Worm (Caenorhabditis elegans) whole organism, early embryonic: Measurements from ENCODE around the gene C53A5.16.

Experiments used
- B0310.2 ChIP-seq: sonication (generic microtip); optimal IDR thresholded peaks from 2 replicates; lab custom pipeline; 2016; ENCODE audit warnings: mild to moderate bottlenecking, missing genetic modification characterization, missing compliant biosample characterization
- F13C5.2 ChIP-seq: sonication (generic microtip); optimal IDR thresholded peaks from 2 replicates; lab custom pipeline; 2017; ENCODE audit warnings: mild to moderate bottlenecking, missing genetic modification characterization, inconsistent platforms, missing compliant biosample characterization
- aly-1 ChIP-seq: sonication (generic microtip); optimal IDR thresholded peaks from 2 replicates; lab custom pipeline; 2016; ENCODE audit warnings: missing genetic modification characterization, missing compliant biosample characterization
- ama-1 ChIP-seq: fragments of 150-350 bp; optimal IDR thresholded peaks from 2 replicates; lab custom pipeline; 2014
- ceh-13 ChIP-seq: fragments of 200-800 bp; sonication (Bioruptor generic); optimal IDR thresholded peaks from 2 replicates; lab custom pipeline; 2018; ENCODE audit warnings: mild to moderate bottlenecking, missing genetic modification characterization, missing compliant biosample characterization
- ceh-36 ChIP-seq: sonication (generic microtip); optimal IDR thresholded peaks from 2 replicates; lab custom pipeline; 2016; ENCODE audit warnings: missing genetic modification characterization, inconsistent platforms, missing compliant biosample characterization
- ets-7 ChIP-seq: sonication (generic microtip); optimal IDR thresholded peaks from 2 replicates; lab custom pipeline; 2016; ENCODE audit warnings: missing genotype, missing genetic modification characterization, missing compliant biosample characterization
- flt-1 ChIP-seq: fragments of 200-800 bp; sonication (Bioruptor generic); IDR thresholded peaks from 2 replicates; pipeline ENCODE4 v1.3.6; 2022; ENCODE audit warnings: missing genetic modification characterization, missing compliant biosample characterization
- hmbx-1 ChIP-seq: sonication (generic microtip); optimal IDR thresholded peaks from 2 replicates; lab custom pipeline; 2016; ENCODE audit warnings: mild to moderate bottlenecking, missing genetic modification characterization, missing compliant biosample characterization
- hmg-4 ChIP-seq: fragments of 200-800 bp; sonication (Bioruptor generic); optimal IDR thresholded peaks from 2 replicates; lab custom pipeline; 2018; ENCODE audit warnings: mild to moderate bottlenecking, missing genetic modification characterization, missing compliant biosample characterization
- hnd-1 ChIP-seq: sonication (generic microtip); optimal IDR thresholded peaks from 2 replicates; lab custom pipeline; 2016; ENCODE audit warnings: missing genetic modification characterization, missing compliant biosample characterization
- pes-1 ChIP-seq: fragments of 200-800 bp; sonication (Bioruptor generic); IDR thresholded peaks from 2 replicates; pipeline ENCODE4 v1.3.6; 2022; ENCODE audit warnings: missing genetic modification reagents, missing genetic modification characterization, missing compliant biosample characterization
- scrt-1 ChIP-seq: fragments of 200-800 bp; sonication (Bioruptor generic); IDR thresholded peaks from 2 replicates; pipeline ENCODE4 v1.3.6; 2022; ENCODE audit warnings: missing genetic modification characterization, missing compliant biosample characterization
- sea-1 ChIP-seq: fragments of 200-800 bp; sonication (Bioruptor generic); conservative IDR thresholded peaks from 2 replicates; pipeline ENCODE4 v1.3.6; 2022; ENCODE audit warnings: missing genetic modification characterization, missing compliant biosample characterization
- tbx-11 ChIP-seq: fragments of 200-800 bp; sonication (Bioruptor generic); IDR thresholded peaks from 2 replicates; pipeline ENCODE4 v1.3.6; 2022; ENCODE audit warnings: missing genetic modification characterization, missing compliant biosample characterization
- tbx-37 ChIP-seq: fragments of 200-800 bp; sonication (Bioruptor generic); conservative IDR thresholded peaks from 2 replicates; pipeline ENCODE4 v1.3.6; 2022; ENCODE audit warnings: missing genetic modification reagents, missing genetic modification characterization, missing compliant biosample characterization
- tra-4 ChIP-seq: sonication (generic microtip); optimal IDR thresholded peaks from 2 replicates; lab custom pipeline; 2017; ENCODE audit warnings: missing genetic modification characterization, missing compliant biosample characterization

Gene C53A5.16

DNA sequence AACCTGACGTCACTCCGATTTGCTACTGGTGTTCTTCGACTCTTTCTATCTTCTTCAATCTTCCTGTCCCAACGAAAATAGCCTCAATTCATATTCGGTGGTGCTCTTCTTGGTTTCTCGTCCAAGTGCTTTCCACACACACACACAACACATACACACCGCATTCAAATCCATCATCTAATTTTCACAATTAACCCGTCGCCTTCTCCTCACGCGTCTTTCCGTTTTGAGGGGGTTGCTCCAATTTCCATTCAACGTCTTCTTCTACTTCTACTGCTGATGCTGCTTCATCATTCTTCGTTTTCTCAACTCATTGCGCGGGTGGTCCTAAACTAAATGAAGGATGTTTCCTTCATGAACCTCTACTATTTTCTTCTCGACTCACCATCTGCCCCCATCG, 31.3 kb downstream of the C53A5.16 start:
- no peak for TF ChIP-seq B0310.2 (tag; lab: Kevin White, UChicago)
- peak; percentile 25 for TF ChIP-seq F13C5.2 (tag; lab: Kevin White, UChicago)
- no peak for TF ChIP-seq tbx-11
- no peak for TF ChIP-seq tbx-37 (GFP tag; lab: Robert Waterston, UW)

DNA sequence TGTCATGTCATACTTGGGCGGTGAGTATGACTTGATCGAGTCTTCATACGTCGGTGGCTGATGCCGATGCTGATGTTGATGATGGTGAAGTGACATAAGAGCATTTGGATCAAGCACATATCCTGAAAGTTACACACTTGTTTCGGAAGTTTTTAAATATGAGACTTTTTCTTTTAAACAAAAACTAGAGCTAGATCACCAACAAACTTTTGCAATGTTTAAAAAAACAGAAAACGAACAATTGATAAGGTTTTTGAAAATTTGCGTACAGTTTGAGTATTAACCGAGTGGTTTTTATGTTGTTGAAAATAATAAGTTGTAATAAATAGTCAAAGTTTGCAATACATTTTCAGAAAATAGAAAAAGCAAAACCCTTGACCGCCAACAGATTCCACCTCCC, 37.8 kb downstream of the C53A5.16 start, which contains the start of gene R02D5.4:
Gene R02D5.4, minus strand, starts transcription at position 101 of the 400 bp plus-strand sequence.
- TF ChIP-seq ets-7: no peak
- TF ChIP-seq hnd-1 (tag; lab: Kevin White, UChicago): no peak
- TF ChIP-seq tra-4 (tag; lab: Kevin White, UChicago): no peak
- no peak for TF ChIP-seq tbx-11

DNA sequence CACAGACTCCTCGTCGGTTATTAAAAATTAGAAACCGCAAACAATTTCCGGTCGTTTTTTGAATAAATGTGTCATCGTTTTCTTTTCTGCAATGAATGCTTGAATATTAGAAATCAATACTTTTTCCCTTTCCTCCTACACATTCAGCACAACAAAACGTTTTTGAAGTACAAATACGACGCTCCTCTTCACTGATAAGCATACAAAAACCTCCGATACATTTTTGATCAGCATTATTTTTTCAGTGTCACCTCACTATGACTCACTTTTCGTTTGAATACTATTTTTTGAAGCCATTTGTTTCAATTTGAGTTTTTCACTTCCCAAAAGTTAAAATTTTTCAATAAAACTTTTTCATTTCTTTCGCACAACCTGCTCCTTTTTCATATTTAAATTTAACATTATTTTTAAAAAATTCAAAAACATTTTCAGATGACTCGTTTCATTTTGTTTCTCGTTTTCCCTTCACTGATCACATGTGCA, 39.6 kb downstream of the C53A5.16 start, which contains the start of gene R02D5.3:
Gene R02D5.3, plus strand, starts transcription at position 433 of the 483 bp plus-strand sequence.
- TF ChIP-seq tra-4 (tag; lab: Kevin White, UChicago) (no peak), pes-1 (no peak), ceh-36 (tag; lab: Kevin White, UChicago) (no peak), hmg-4 (no peak), tbx-11 (no peak), ama-1 (lab: Kevin White, UChicago) (no peak), F13C5.2 (tag; lab: Kevin White, UChicago) (no peak), flt-1 (GFP tag; lab: Robert Waterston, UW) (no peak), ceh-13 (GFP tag; lab: Kevin White, UChicago) (no peak), scrt-1 (no peak)

DNA sequence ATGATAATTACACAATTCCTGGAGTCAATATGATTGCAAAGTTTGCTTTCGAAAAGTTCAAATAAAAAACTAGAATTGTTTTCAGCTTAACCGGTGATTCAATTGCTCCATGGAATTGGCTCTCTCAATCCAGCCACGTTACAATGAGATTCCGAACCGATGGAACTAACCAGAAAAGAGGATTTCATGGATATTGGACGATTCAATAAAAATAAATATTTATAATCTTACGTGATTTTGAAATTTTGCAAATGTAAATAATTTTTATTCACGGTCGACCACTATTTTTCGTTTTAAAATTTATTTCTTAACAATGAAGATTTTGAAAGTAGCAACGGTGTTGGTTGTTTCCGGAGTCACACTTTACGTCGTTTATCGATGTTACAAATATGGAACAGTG, 40.4 kb downstream of the C53A5.16 start, which contains the start of gene R02D5.10:
Gene R02D5.10, plus strand, starts transcription at position 301 of the 400 bp plus-strand sequence.
- TF ChIP-seq ceh-13 (GFP tag; lab: Kevin White, UChicago): no peak
- TF ChIP-seq F13C5.2 (tag; lab: Kevin White, UChicago): no peak
- TF ChIP-seq ama-1 (lab: Kevin White, UChicago): no peak
- no peak for TF ChIP-seq B0310.2 (tag; lab: Kevin White, UChicago)
- TF ChIP-seq tbx-11: no peak
- TF ChIP-seq ets-7: no peak
- TF ChIP-seq aly-1 (tag; lab: Kevin White, UChicago): no peak
- TF ChIP-seq pes-1: no peak
- no peak for TF ChIP-seq scrt-1
- no peak for TF ChIP-seq hmbx-1 (tag; lab: Kevin White, UChicago)
- TF ChIP-seq hnd-1 (tag; lab: Kevin White, UChicago): no peak

DNA sequence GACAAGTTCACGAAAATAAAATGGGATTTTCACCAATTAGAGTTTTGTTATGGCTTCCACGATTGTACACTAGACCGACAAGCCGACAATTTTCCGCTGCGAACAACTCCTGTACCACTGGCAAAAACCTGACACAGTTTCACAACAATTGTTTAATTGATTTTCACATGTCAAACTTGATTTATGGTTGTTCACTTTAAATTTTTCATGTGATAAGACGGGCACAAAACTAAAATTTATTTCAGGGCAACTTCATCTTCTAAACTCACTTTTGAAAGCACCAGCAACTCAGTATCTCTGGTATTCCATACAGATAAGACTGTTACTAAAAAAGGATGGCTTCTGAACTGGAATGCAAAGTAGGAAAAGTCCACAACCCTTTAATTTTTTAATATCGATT, 41.0 kb downstream of the C53A5.16 start, which contains the start of gene R02D5.7:
Gene R02D5.7, minus strand, starts transcription at position 101 of the 400 bp plus-strand sequence.
- no peak for TF ChIP-seq ets-7
- TF ChIP-seq hmbx-1 (tag; lab: Kevin White, UChicago): no peak
- TF ChIP-seq tra-4 (tag; lab: Kevin White, UChicago): no peak
- no peak for TF ChIP-seq hmg-4
- TF ChIP-seq ceh-36 (tag; lab: Kevin White, UChicago): no peak
- TF ChIP-seq B0310.2 (tag; lab: Kevin White, UChicago): no peak
- no peak for TF ChIP-seq pes-1
- no peak for TF ChIP-seq sea-1 (GFP tag; lab: Robert Waterston, UW)
- no peak for TF ChIP-seq tbx-37 (GFP tag; lab: Robert Waterston, UW)
- TF ChIP-seq aly-1 (tag; lab: Kevin White, UChicago): no peak
- TF ChIP-seq flt-1 (GFP tag; lab: Robert Waterston, UW): no peak
- TF ChIP-seq F13C5.2 (tag; lab: Kevin White, UChicago): no peak
- no peak for TF ChIP-seq hnd-1 (tag; lab: Kevin White, UChicago)
- no peak for TF ChIP-seq scrt-1
- no peak for TF ChIP-seq tbx-11
- no peak for TF ChIP-seq ceh-13 (GFP tag; lab: Kevin White, UChicago)
- TF ChIP-seq ama-1 (lab: Kevin White, UChicago): no peak

DNA sequence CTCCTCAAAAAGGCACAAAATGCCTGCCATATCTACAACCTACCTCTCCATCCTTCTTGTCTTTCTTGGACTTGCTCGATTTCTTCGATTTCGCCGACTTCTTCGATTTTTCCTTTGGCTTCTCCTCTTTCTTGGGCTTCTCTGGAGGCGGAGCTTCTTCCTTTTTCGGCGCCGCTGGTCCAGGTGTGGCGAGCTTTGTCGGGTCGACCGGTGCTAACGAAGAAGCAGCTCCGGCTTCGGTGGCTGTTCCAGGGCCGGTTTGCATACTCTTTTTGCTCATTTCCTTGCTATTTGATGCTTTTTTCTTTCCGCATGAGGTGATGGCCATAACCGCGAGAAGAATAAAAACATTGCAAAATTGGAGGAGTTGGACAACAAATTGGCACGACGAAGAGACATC, 41.9 kb downstream of the C53A5.16 start:
- TF ChIP-seq hmg-4 (no peak), tbx-11 (no peak), B0310.2 (tag; lab: Kevin White, UChicago) (no peak)

DNA sequence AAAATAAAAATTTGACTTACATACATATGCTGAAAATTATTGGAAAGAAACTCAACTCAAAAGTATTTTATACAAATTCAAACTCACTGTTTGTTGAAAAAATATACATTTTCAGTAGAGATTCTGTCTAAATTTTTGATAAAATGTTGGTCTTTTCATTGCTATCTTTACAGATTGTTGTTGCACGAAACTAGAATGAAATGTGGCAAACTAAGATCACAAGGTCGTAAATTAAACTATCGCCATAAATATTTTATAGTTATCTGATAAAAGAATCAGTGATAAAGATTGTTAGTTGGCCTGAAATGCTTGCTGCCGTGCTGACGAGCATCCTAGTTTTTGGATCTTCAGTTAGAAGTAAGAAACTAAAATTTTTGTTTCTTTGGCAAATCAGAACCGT, 43.4 kb downstream of the C53A5.16 start, which contains the start of gene clec-55:
Gene clec-55, plus strand, starts transcription at position 301 of the 400 bp plus-strand sequence.
- TF ChIP-seq hnd-1 (tag; lab: Kevin White, UChicago): no peak
- no peak for TF ChIP-seq tra-4 (tag; lab: Kevin White, UChicago)
- TF ChIP-seq F13C5.2 (tag; lab: Kevin White, UChicago): no peak
- no peak for TF ChIP-seq hmg-4
- TF ChIP-seq tbx-11: no peak
- no peak for TF ChIP-seq B0310.2 (tag; lab: Kevin White, UChicago)
- TF ChIP-seq ama-1 (lab: Kevin White, UChicago): no peak
- TF ChIP-seq ceh-36 (tag; lab: Kevin White, UChicago): no peak
- no peak for TF ChIP-seq aly-1 (tag; lab: Kevin White, UChicago)
- TF ChIP-seq hmbx-1 (tag; lab: Kevin White, UChicago): no peak
- no peak for TF ChIP-seq ceh-13 (GFP tag; lab: Kevin White, UChicago)
- no peak for TF ChIP-seq pes-1
- no peak for TF ChIP-seq scrt-1
- no peak for TF ChIP-seq tbx-37 (GFP tag; lab: Robert Waterston, UW)
- TF ChIP-seq ets-7: no peak
- no peak for TF ChIP-seq flt-1 (GFP tag; lab: Robert Waterston, UW)
- TF ChIP-seq sea-1 (GFP tag; lab: Robert Waterston, UW): no peak

DNA sequence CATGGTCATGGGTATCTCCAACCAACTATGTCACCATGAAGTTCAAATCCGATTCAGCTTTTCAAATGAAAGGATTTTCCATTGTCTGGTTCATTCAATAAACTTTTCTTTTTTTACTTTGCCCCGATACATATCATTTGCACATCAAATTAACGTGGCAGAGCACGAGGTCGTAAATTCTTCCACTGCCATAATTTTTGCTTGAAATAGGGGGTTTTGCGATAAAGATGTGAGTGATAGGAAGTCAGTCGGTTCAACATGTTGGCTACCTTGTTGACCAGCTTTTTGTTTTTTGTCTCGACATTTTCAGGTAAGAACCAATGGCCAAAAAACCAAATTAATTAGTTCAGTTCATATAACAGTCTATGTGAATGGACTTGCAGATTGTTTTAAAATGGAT, 45.7 kb downstream of the C53A5.16 start, which contains the start of gene clec-54:
Gene clec-54, plus strand, starts transcription at position 224 of the 400 bp plus-strand sequence.
- no peak for TF ChIP-seq tbx-37 (GFP tag; lab: Robert Waterston, UW)
- no peak for TF ChIP-seq ceh-36 (tag; lab: Kevin White, UChicago)
- TF ChIP-seq sea-1 (GFP tag; lab: Robert Waterston, UW): no peak
- TF ChIP-seq F13C5.2 (tag; lab: Kevin White, UChicago): no peak
- TF ChIP-seq hnd-1 (tag; lab: Kevin White, UChicago): no peak
- TF ChIP-seq tra-4 (tag; lab: Kevin White, UChicago): no peak
- no peak for TF ChIP-seq aly-1 (tag; lab: Kevin White, UChicago)
- no peak for TF ChIP-seq ets-7
- no peak for TF ChIP-seq hmbx-1 (tag; lab: Kevin White, UChicago)
- no peak for TF ChIP-seq pes-1
- TF ChIP-seq ceh-13 (GFP tag; lab: Kevin White, UChicago): no peak
- TF ChIP-seq ama-1 (lab: Kevin White, UChicago): no peak
- TF ChIP-seq tbx-11: no peak
- TF ChIP-seq scrt-1: no peak
- TF ChIP-seq B0310.2 (tag; lab: Kevin White, UChicago): no peak
- TF ChIP-seq flt-1 (GFP tag; lab: Robert Waterston, UW): no peak
- no peak for TF ChIP-seq hmg-4
